Worm (Caenorhabditis elegans) whole organism, L2 larva: Measurements from ENCODE around the gene srh-192.

ENCODE experiments used
- fos-1 ChIP-seq: fragments of 150-350 bp; optimal IDR thresholded peaks from 2 replicates; lab custom pipeline; 2014; ENCODE audit warnings: missing biosample characterization, missing genetic modification characterization
- gmeb-1 ChIP-seq: fragments of 150-350 bp; optimal IDR thresholded peaks from 2 replicates; lab custom pipeline; 2014; ENCODE audit warnings: missing biosample characterization, missing genetic modification characterization
- mab-5 ChIP-seq: fragments of 150-350 bp; optimal IDR thresholded peaks from 2 replicates; lab custom pipeline; 2014; ENCODE audit warnings: missing biosample characterization, missing genetic modification characterization
- nhr-237 ChIP-seq: fragments of 150-350 bp; optimal IDR thresholded peaks from 2 replicates; lab custom pipeline; 2014; ENCODE audit warnings: missing biosample characterization, missing genetic modification characterization
- skn-1 ChIP-seq: sonication (generic microtip); optimal IDR thresholded peaks from 2 replicates; lab custom pipeline; 2017; ENCODE audit warnings: missing biosample characterization, missing genetic modification characterization

ce11 chrV:4299741-4300140, 15.2 kb downstream of the srh-192 start, which contains the start of gene ZC132.3:
- no peak for TF ChIP-seq skn-1 (tag; lab: Kevin White, UChicago)
- no peak for TF ChIP-seq gmeb-1
- TF ChIP-seq fos-1 (tag; lab: Kevin White, UChicago) = no peak
- TF ChIP-seq mab-5 = no peak
- TF ChIP-seq nhr-237 = no peak
